Worm (Caenorhabditis elegans) whole organism, young adult: Measurements from ENCODE around the gene W02B12.1.

Experiments
- D2030.7 ChIP-seq: fragments of 200-800 bp; sonication (Bioruptor generic); IDR thresholded peaks from 2 replicates; pipeline ENCODE4 v1.3.6; 2022; ENCODE audit warnings: missing genetic modification reagents, missing genetic modification characterization, missing compliant biosample characterization
- F37B4.10 ChIP-seq: fragments of 200-800 bp; sonication (Bioruptor generic); IDR thresholded peaks from 2 replicates; pipeline ENCODE4 v1.3.6; 2022; ENCODE audit warnings: missing genetic modification characterization, missing compliant biosample characterization
- F49E8.2 ChIP-seq: sonication (generic microtip); optimal IDR thresholded peaks from 3 replicates; lab custom pipeline; 2017; ENCODE audit warnings: missing genetic modification characterization, mild to moderate bottlenecking, missing compliant biosample characterization, antibody characterized with exemption, moderate library complexity; ENCODE audit not compliant: insufficient read depth
- F57A8.1 ChIP-seq: fragments of 200-800 bp; sonication (Bioruptor generic); optimal IDR thresholded peaks from 2 replicates; lab custom pipeline; 2018; ENCODE audit warnings: mild to moderate bottlenecking, missing genetic modification characterization, moderate library complexity, missing compliant biosample characterization
- F57C9.4 ChIP-seq: sonication (generic microtip); optimal IDR thresholded peaks from 2 replicates; lab custom pipeline; 2017; ENCODE audit warnings: mild to moderate bottlenecking, missing genetic modification characterization, missing compliant biosample characterization
- K11D2.4 ChIP-seq: fragments of 200-800 bp; sonication (Bioruptor generic); IDR thresholded peaks from 2 replicates; pipeline ENCODE4 v1.3.6; 2022; ENCODE audit warnings: missing genetic modification reagents, missing genetic modification characterization, missing compliant biosample characterization
- attf-5 ChIP-seq: fragments of 200-800 bp; sonication (Bioruptor generic); optimal IDR thresholded peaks from 2 replicates; lab custom pipeline; 2018; ENCODE audit warnings: mild to moderate bottlenecking, missing genetic modification characterization, missing compliant biosample characterization
- attf-6 ChIP-seq: fragments of 200-800 bp; sonication (Bioruptor generic); IDR thresholded peaks from 2 replicates; pipeline ENCODE4 v1.3.6; 2022; ENCODE audit warnings: missing genetic modification reagents, missing genetic modification characterization, missing compliant biosample characterization
- bed-1 ChIP-seq: fragments of 200-800 bp; sonication (Bioruptor generic); IDR thresholded peaks from 2 replicates; pipeline ENCODE4 v1.3.6; 2022; ENCODE audit warnings: missing genetic modification reagents, missing genetic modification characterization, missing compliant biosample characterization
- cebp-1 ChIP-seq, 2 experiments: fragments of 200-800 bp in 1 of 2; sonication (Bioruptor generic) in 1 of 2; sonication (generic microtip) in 1 of 2; IDR thresholded peaks in 1 of 2; optimal IDR thresholded peaks in 1 of 2; 2 replicates each; pipeline versions ENCODE4 v1.3.6 to Lab custom; 2017 to 2022; ENCODE audit warnings: missing compliant biosample characterization in 2 of 2, missing genetic modification characterization in 2 of 2, mild to moderate bottlenecking in 1 of 2, missing genetic modification reagents in 1 of 2, moderate library complexity in 1 of 2
- dox-1 ChIP-seq: fragments of 200-800 bp; sonication (Bioruptor generic); IDR thresholded peaks from 2 replicates; pipeline ENCODE4 v1.3.6; 2022; ENCODE audit warnings: missing genetic modification reagents, missing genetic modification characterization, missing compliant biosample characterization
- dpff-1 ChIP-seq: sonication (generic microtip); optimal IDR thresholded peaks from 2 replicates; lab custom pipeline; 2017; ENCODE audit warnings: mild to moderate bottlenecking, missing genetic modification characterization, missing compliant biosample characterization
- egrh-3 ChIP-seq: fragments of 200-800 bp; sonication (Bioruptor generic); IDR thresholded peaks from 2 replicates; pipeline ENCODE4 v1.3.6; 2022; ENCODE audit warnings: missing genetic modification reagents, missing genetic modification characterization, missing compliant biosample characterization
- hmg-1.2 ChIP-seq: fragments of 200-800 bp; sonication (Bioruptor generic); IDR thresholded peaks from 2 replicates; pipeline ENCODE4 v1.3.6; 2022; ENCODE audit warnings: missing genetic modification reagents, missing genetic modification characterization, missing compliant biosample characterization
- hsf-1 ChIP-seq: fragments of 200-800 bp; sonication (Bioruptor generic); IDR thresholded peaks from 2 replicates; pipeline ENCODE4 v1.3.6; 2022; ENCODE audit warnings: missing genetic modification reagents, missing genetic modification characterization, missing compliant biosample characterization
- lag-1 ChIP-seq: fragments of 200-800 bp; sonication (Bioruptor generic); IDR thresholded peaks from 2 replicates; pipeline ENCODE4 v1.3.6; 2022; ENCODE audit warnings: missing genetic modification reagents, missing genetic modification characterization, missing compliant biosample characterization
- let-526 ChIP-seq: fragments of 200-800 bp; sonication (Bioruptor generic); IDR thresholded peaks from 2 replicates; pipeline ENCODE4 v1.3.6; 2022; ENCODE audit warnings: missing genetic modification reagents, missing genetic modification characterization, missing compliant biosample characterization
- let-607 ChIP-seq, 2 experiments: fragments of 200-800 bp in 1 of 2; sonication (Bioruptor generic) in 1 of 2; sonication (generic microtip) in 1 of 2; optimal IDR thresholded peaks; 2 replicates each; lab custom pipeline; 2016 to 2018; ENCODE audit warnings: mild to moderate bottlenecking in 2 of 2, missing compliant biosample characterization in 2 of 2, missing genetic modification characterization in 2 of 2, moderate library complexity in 2 of 2, missing genotype in 1 of 2
- lsl-1 ChIP-seq: fragments of 200-800 bp; sonication (Bioruptor generic); optimal IDR thresholded peaks from 2 replicates; lab custom pipeline; 2018; ENCODE audit warnings: mild to moderate bottlenecking, missing genetic modification characterization, moderate library complexity, missing compliant biosample characterization
- madf-6 ChIP-seq: fragments of 200-800 bp; sonication (Bioruptor generic); IDR thresholded peaks from 2 replicates; pipeline ENCODE4 v1.3.6; 2022; ENCODE audit warnings: missing genetic modification reagents, missing genetic modification characterization, missing compliant biosample characterization
- madf-8 ChIP-seq: fragments of 200-800 bp; sonication (Bioruptor generic); conservative IDR thresholded peaks from 2 replicates; pipeline ENCODE4 v1.3.6; 2022; ENCODE audit warnings: missing genetic modification reagents, missing genetic modification characterization, missing compliant biosample characterization
- mel-28 ChIP-seq: sonication (generic microtip); optimal IDR thresholded peaks from 2 replicates; lab custom pipeline; 2016; ENCODE audit warnings: borderline replicate concordance, mild to moderate bottlenecking, missing genetic modification characterization, missing compliant biosample characterization
- nhr-179 ChIP-seq: sonication (generic microtip); optimal IDR thresholded peaks from 2 replicates; lab custom pipeline; 2016; ENCODE audit warnings: mild to moderate bottlenecking, missing genetic modification characterization, missing compliant biosample characterization
- nhr-80 ChIP-seq: sonication (generic microtip); optimal IDR thresholded peaks from 2 replicates; lab custom pipeline; 2016; ENCODE audit warnings: missing genetic modification characterization, missing compliant biosample characterization
- repo-1 ChIP-seq: sonication (generic microtip); optimal IDR thresholded peaks from 2 replicates; lab custom pipeline; 2017; ENCODE audit warnings: mild to moderate bottlenecking, missing genetic modification characterization, missing compliant biosample characterization
- sdz-38 ChIP-seq: sonication (generic microtip); optimal IDR thresholded peaks from 2 replicates; lab custom pipeline; 2016; ENCODE audit warnings: missing genotype, missing genetic modification characterization, missing compliant biosample characterization
- snpc-3.4 ChIP-seq: sonication (generic microtip); optimal IDR thresholded peaks from 2 replicates; lab custom pipeline; 2017; ENCODE audit warnings: missing genetic modification characterization, mild to moderate bottlenecking, missing compliant biosample characterization, antibody characterized with exemption, moderate library complexity, missing genotype, missing genetic modification reagents
- somi-1 ChIP-seq: fragments of 200-800 bp; sonication (Bioruptor generic); optimal IDR thresholded peaks from 2 replicates; lab custom pipeline; 2018; ENCODE audit warnings: mild to moderate bottlenecking, missing genetic modification characterization, missing compliant biosample characterization
- zim-3 ChIP-seq: sonication (generic microtip); optimal IDR thresholded peaks from 2 replicates; lab custom pipeline; 2017; ENCODE audit warnings: mild to moderate bottlenecking, missing genetic modification characterization, moderate library complexity, missing compliant biosample characterization
- ztf-28 ChIP-seq: fragments of 200-800 bp; sonication (Bioruptor generic); IDR thresholded peaks from 2 replicates; pipeline ENCODE4 v1.3.6; 2022; ENCODE audit warnings: missing genetic modification reagents, missing genetic modification characterization, missing compliant biosample characterization

Gene W02B12.1

ce11 chrII:11495307-11495706 lies 46.5 kb downstream of the W02B12.1 start, which contains the start of the genes ooc-3 and B0334.4:
Gene ooc-3, minus strand, starts transcription at chrII:11495321.
Gene B0334.4, plus strand, starts transcription at chrII:11495692.
- TF ChIP-seq let-607 (tag; optimal IDR thresholded peaks at IDR 0.05; lab: Kevin White, UChicago) (no peak), cebp-1 (GFP tag; IDR thresholded peaks at IDR 0.05; lab: Robert Waterston, UW) (peak; percentile 53; the same call in 1 of the 2 replicates), cebp-1 (tag; optimal IDR thresholded peaks at IDR 0.05; lab: Kevin White, UChicago) (peak; percentile 91), mel-28 (tag; lab: Kevin White, UChicago) (no peak)

- TF ChIP-seq let-607 (tag; optimal IDR thresholded peaks at IDR 0.05; lab: Kevin White, UChicago) (no peak), sdz-38 (no peak), F37B4.10 (GFP tag; lab: Robert Waterston, UW) (no peak), dpff-1 (tag; lab: Kevin White, UChicago) (no peak), D2030.7 (GFP tag; lab: Robert Waterston, UW) (no peak), F57A8.1 (GFP tag; lab: Kevin White, UChicago) (no peak), F49E8.2 (tag; lab: Kevin White, UChicago) (no peak)
Measured at ce11 chrII:11495806-11496205, 47.0 kb downstream of the W02B12.1 start.

ce11 chrII:11496767-11497166 lies 47.9 kb downstream of the W02B12.1 start, which contains the start of gene emc-5:
Gene emc-5, plus strand, starts transcription at chrII:11496780.
- TF ChIP-seq egrh-3 (GFP tag; lab: Robert Waterston, UW), result no peak
- TF ChIP-seq dox-1 (GFP tag; lab: Robert Waterston, UW), result 0 out of 2 replicates have a peak, but pooled peaks have one; percentile 5
- no peak for TF ChIP-seq K11D2.4 (GFP tag; lab: Robert Waterston, UW)
- no peak for TF ChIP-seq nhr-179 (tag; lab: Kevin White, UChicago)
- TF ChIP-seq ztf-28 (GFP tag; lab: Robert Waterston, UW), result no peak
- TF ChIP-seq hmg-1.2 (GFP tag; lab: Robert Waterston, UW), result peak; percentile 22; the same call in 1 of the 2 replicates
- no peak for TF ChIP-seq let-526
- no peak for TF ChIP-seq attf-6 (GFP tag; lab: Robert Waterston, UW)
- no peak for TF ChIP-seq hsf-1 (GFP tag; lab: Robert Waterston, UW)
- no peak for TF ChIP-seq bed-1 (GFP tag; lab: Robert Waterston, UW)
- TF ChIP-seq mel-28 (tag; lab: Kevin White, UChicago), result no peak
- peak; percentile 10 for TF ChIP-seq somi-1 (GFP tag; lab: Kevin White, UChicago)
- TF ChIP-seq madf-6 (GFP tag; lab: Robert Waterston, UW), result peak; percentile 36; the same call in 1 of the 2 replicates
- peak; percentile 9 for TF ChIP-seq repo-1

- no peak for TF ChIP-seq madf-8 (GFP tag; lab: Robert Waterston, UW)
- no peak for TF ChIP-seq attf-5 (GFP tag; lab: Kevin White, UChicago)
- no peak for TF ChIP-seq mel-28 (tag; lab: Kevin White, UChicago)
- no peak for TF ChIP-seq F57C9.4 (tag; lab: Kevin White, UChicago)
- no peak for TF ChIP-seq snpc-3.4 (tag; lab: Kevin White, UChicago)
- no peak for TF ChIP-seq F57A8.1 (GFP tag; lab: Kevin White, UChicago)
- TF ChIP-seq lag-1 (GFP tag; lab: Robert Waterston, UW), result no peak
Measured at ce11 chrII:11497365-11497764, 48.5 kb downstream of the W02B12.1 start, which contains the start of gene B0334.5. Gene B0334.5, plus strand, starts transcription at chrII:11497665.

- no peak for TF ChIP-seq zim-3 (tag; lab: Kevin White, UChicago)
- TF ChIP-seq hsf-1 (GFP tag; lab: Robert Waterston, UW), result no peak
- peak; percentile 5 for TF ChIP-seq lsl-1
- peak; percentile 9 for TF ChIP-seq nhr-80
Measured at ce11 chrII:11500198-11500597, 51.4 kb downstream of the W02B12.1 start, which contains the start of gene B0334.20. Gene B0334.20, minus strand, starts transcription at chrII:11500459.
